Worm (Caenorhabditis elegans): Measurements from ENCODE around the gene bath-26.

DNA sequence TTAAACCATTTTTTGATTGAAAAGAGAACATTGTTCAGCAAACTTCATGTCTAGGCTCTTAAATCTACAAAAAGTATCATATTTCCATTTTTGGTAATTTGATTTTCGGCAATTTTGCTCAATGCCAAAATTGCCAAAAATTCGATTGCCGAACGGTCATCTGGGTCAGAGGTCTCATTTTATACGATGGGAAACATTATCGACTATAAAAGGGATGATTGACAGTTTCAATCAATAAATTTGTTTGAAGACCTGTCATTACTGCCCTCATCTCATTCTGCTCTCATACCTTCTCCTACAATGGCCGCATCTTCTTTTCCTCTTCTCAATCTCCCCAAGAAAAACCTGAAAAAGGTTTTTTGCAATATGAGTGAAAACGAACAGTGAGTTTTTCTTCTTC lies 38.7 kb downstream of the bath-26 start, which contains the start of gene K05F6.14:
- TF ChIP-seq flt-1 (GFP tag; IDR thresholded peaks at IDR 0.05) (no peak), cog-1 (tag; optimal IDR thresholded peaks at IDR 0.05) (no peak), ztf-29 (GFP tag; IDR thresholded peaks at IDR 0.05) (no peak), klf-2 (GFP tag; conservative IDR thresholded peaks at IDR 0.05) (no peak)
